Worm (Caenorhabditis elegans): ENCODE results near the gene C55A6.4.

- TF ChIP-seq fkh-10 (GFP tag; optimal IDR thresholded peaks at IDR 0.05) (no peak), nhr-12 (tag; optimal IDR thresholded peaks at IDR 0.05) (no peak)
Observed at ce11 chrV:11536667-11537066, 19.0 kb upstream of the C55A6.4 start.

Measured in whole organism, L1 larva.